Fruit fly (Drosophila melanogaster) whole organism, embryonic: ENCODE measurements around the gene CG1136.
A peak's percentile ranks its signal among the peaks of the same experiment; 100 is the strongest.

Experiments
- CG14441 ChIP-seq: fragments of 200-800 bp; sonication (Bioruptor generic); IDR thresholded peaks from 2 replicates; pipeline ENCODE4 v1.3.6; 2022; ENCODE audit warnings: missing biosample characterization, missing genetic modification characterization
- CG16813 ChIP-seq: fragments of 200-800 bp; sonication (Bioruptor generic); IDR thresholded peaks from 3 replicates; pipeline ENCODE4 v1.3.6; 2022; ENCODE audit warnings: missing biosample characterization, missing genetic modification characterization; ENCODE audit not compliant: partially characterized antibody
- CG16815 ChIP-seq: fragments of 200-800 bp; sonication (Bioruptor generic); optimal IDR thresholded peaks from 3 replicates; lab custom pipeline; 2017; ENCODE audit warnings: missing biosample characterization, mild to moderate bottlenecking, missing genetic modification characterization
- CG18011 ChIP-seq: fragments of 200-800 bp; sonication (Bioruptor generic); optimal IDR thresholded peaks from 2 replicates; lab custom pipeline; 2017; ENCODE audit warnings: missing biosample characterization, missing genetic modification characterization, mild to moderate bottlenecking, moderate library complexity, missing genotype
- CG31224 ChIP-seq: fragments of 200-800 bp; sonication (Bioruptor generic); IDR thresholded peaks from 2 replicates; pipeline ENCODE4 v1.3.6; 2022; ENCODE audit warnings: missing biosample characterization, missing genetic modification characterization
- CG5245 ChIP-seq: fragments of 200-800 bp; sonication (Bioruptor generic); optimal IDR thresholded peaks from 3 replicates; lab custom pipeline; 2016; ENCODE audit warnings: missing biosample characterization, missing genetic modification characterization
- CG7786 ChIP-seq: fragments of 200-800 bp; sonication (Bioruptor generic); optimal IDR thresholded peaks from 2 replicates; lab custom pipeline; 2016; ENCODE audit warnings: missing biosample characterization, missing genetic modification characterization
- CG8478 ChIP-seq: fragments of >200 bp; optimal IDR thresholded peaks from 2 replicates; lab custom pipeline; 2018
- CG9932 ChIP-seq: fragments of 200-800 bp; sonication (Bioruptor generic); IDR thresholded peaks from 2 replicates; pipeline ENCODE4 v1.3.6; 2022; ENCODE audit warnings: missing biosample characterization, missing genetic modification characterization
- E2f2 ChIP-seq: fragments of 200-800 bp; sonication (Bioruptor generic); IDR thresholded peaks from 2 replicates; pipeline ENCODE4 v1.3.6; 2022; ENCODE audit warnings: missing biosample characterization, missing genetic modification characterization
- H15 ChIP-seq: fragments of 200-800 bp; sonication (Bioruptor generic); IDR thresholded peaks from 3 replicates; pipeline ENCODE4 v1.3.6; 2022; ENCODE audit warnings: missing biosample characterization, missing genetic modification characterization
- HLH3B ChIP-seq: fragments of 200-800 bp; sonication (Bioruptor generic); IDR thresholded peaks from 2 replicates; pipeline ENCODE4 v1.3.6; 2022; ENCODE audit warnings: missing biosample characterization, missing genetic modification characterization
- Hey ChIP-seq: fragments of 200-800 bp; sonication (Bioruptor generic); optimal IDR thresholded peaks from 3 replicates; lab custom pipeline; 2018; ENCODE audit warnings: missing biosample characterization, mild to moderate bottlenecking, missing genetic modification characterization
- Lim3 ChIP-seq: fragments of 200-800 bp; sonication (Bioruptor generic); IDR thresholded peaks from 2 replicates; pipeline ENCODE4 v1.3.6; 2022; ENCODE audit warnings: missing biosample characterization, missing genetic modification characterization
- MESR4 ChIP-seq: fragments of 200-800 bp; sonication (Bioruptor generic); optimal IDR thresholded peaks from 2 replicates; lab custom pipeline; 2018; ENCODE audit warnings: missing biosample characterization, mild to moderate bottlenecking, missing genetic modification characterization, moderate library complexity
- Max ChIP-seq: fragments of 200-800 bp; sonication (Bioruptor generic); optimal IDR thresholded peaks from 2 replicates; lab custom pipeline; 2016; ENCODE audit warnings: missing biosample characterization, mild to moderate bottlenecking, missing genetic modification characterization
- Ptx1 ChIP-seq: fragments of 200-800 bp; sonication (Bioruptor generic); IDR thresholded peaks from 2 replicates; pipeline ENCODE4 v1.3.6; 2022; ENCODE audit warnings: missing biosample characterization, missing genetic modification characterization
- Usf ChIP-seq: fragments of 200-800 bp; sonication (Bioruptor generic); optimal IDR thresholded peaks from 2 replicates; lab custom pipeline; 2017; ENCODE audit warnings: missing genotype, missing biosample characterization, missing genetic modification characterization
- Vsx1 ChIP-seq: fragments of 200-800 bp; sonication (Bioruptor generic); optimal IDR thresholded peaks from 2 replicates; lab custom pipeline; 2017; ENCODE audit warnings: missing biosample characterization, mild to moderate bottlenecking, missing genetic modification characterization, missing genetic modification reagents
- Xrp1 ChIP-seq: fragments of 200-800 bp; sonication (Bioruptor generic); IDR thresholded peaks from 2 replicates; pipeline ENCODE4 v1.3.6; 2022; ENCODE audit warnings: missing biosample characterization, missing genetic modification characterization
- az2 ChIP-seq: fragments of 200-800 bp; sonication (Bioruptor generic); optimal IDR thresholded peaks from 3 replicates; lab custom pipeline; 2016; ENCODE audit warnings: missing biosample characterization, missing genetic modification characterization
- bab2 ChIP-seq: fragments of 200-800 bp; sonication (Bioruptor generic); optimal IDR thresholded peaks from 2 replicates; lab custom pipeline; 2016; ENCODE audit warnings: missing biosample characterization, missing genetic modification characterization
- cad ChIP-seq: fragments of >200 bp; optimal IDR thresholded peaks from 2 replicates; lab custom pipeline; 2017; ENCODE audit warnings: missing biosample characterization, missing genetic modification characterization
- cato ChIP-seq: fragments of 200-800 bp; sonication (Bioruptor generic); optimal IDR thresholded peaks from 2 replicates; lab custom pipeline; 2016; ENCODE audit warnings: missing biosample characterization, missing genetic modification characterization, borderline replicate concordance
- chm ChIP-seq: fragments of 200-800 bp; sonication (Bioruptor generic); IDR thresholded peaks from 2 replicates; pipeline ENCODE4 v1.3.6; 2022; ENCODE audit warnings: missing biosample characterization, missing genetic modification characterization
- ci ChIP-seq: fragments of 200-800 bp; sonication (Bioruptor generic); IDR thresholded peaks from 3 replicates; pipeline ENCODE4 v1.3.6; 2022; ENCODE audit warnings: missing biosample characterization, missing genetic modification characterization
- da ChIP-seq: fragments of 200-800 bp; sonication (Bioruptor generic); optimal IDR thresholded peaks from 2 replicates; lab custom pipeline; 2016; ENCODE audit warnings: missing biosample characterization, missing genetic modification characterization
- disco-r ChIP-seq: fragments of 200-800 bp; sonication (Bioruptor generic); optimal IDR thresholded peaks from 2 replicates; lab custom pipeline; 2016; ENCODE audit warnings: missing biosample characterization, missing genetic modification characterization
- eve ChIP-seq, 2 experiments: fragments of >200 bp; optimal IDR thresholded peaks; 2 replicates each; lab custom pipeline; 2017; ENCODE audit warnings: missing biosample characterization in 2 of 2, missing genetic modification characterization in 2 of 2
- gro ChIP-seq: fragments of 200-800 bp; sonication (Bioruptor generic); optimal IDR thresholded peaks from 2 replicates; lab custom pipeline; 2016; ENCODE audit warnings: missing biosample characterization, missing genetic modification characterization
- hbn ChIP-seq: fragments of 200-800 bp; sonication (Bioruptor generic); IDR thresholded peaks from 2 replicates; pipeline ENCODE4 v1.3.6; 2022; ENCODE audit warnings: missing biosample characterization, missing genetic modification characterization; ENCODE audit not compliant: partially characterized antibody
- p53 ChIP-seq: fragments of 200-800 bp; sonication (Bioruptor generic); optimal IDR thresholded peaks from 2 replicates; lab custom pipeline; 2016; ENCODE audit warnings: missing biosample characterization, missing genetic modification characterization
- peb ChIP-seq: fragments of 200-800 bp; sonication (Bioruptor generic); IDR thresholded peaks from 2 replicates; pipeline ENCODE4 v1.3.6; 2022; ENCODE audit warnings: missing biosample characterization, missing genetic modification characterization
- pnt ChIP-seq: fragments of 200-800 bp; sonication (Bioruptor generic); optimal IDR thresholded peaks from 3 replicates; lab custom pipeline; 2016; ENCODE audit warnings: missing biosample characterization, missing genetic modification characterization
- pzg ChIP-seq: fragments of 200-800 bp; sonication (Bioruptor generic); optimal IDR thresholded peaks from 3 replicates; lab custom pipeline; 2018; ENCODE audit warnings: missing biosample characterization, mild to moderate bottlenecking, missing genetic modification characterization, moderate library complexity
- ranshi ChIP-seq: fragments of 200-800 bp; sonication (Bioruptor generic); IDR thresholded peaks from 2 replicates; pipeline ENCODE4 v1.3.6; 2022; ENCODE audit warnings: missing biosample characterization, missing genetic modification characterization
- rib ChIP-seq: fragments of 200-800 bp; sonication (Bioruptor generic); IDR thresholded peaks from 2 replicates; pipeline ENCODE4 v1.3.6; 2022; ENCODE audit warnings: missing biosample characterization, missing genetic modification characterization
- run ChIP-seq: fragments of 200-800 bp; sonication (Bioruptor generic); optimal IDR thresholded peaks from 3 replicates; lab custom pipeline; 2018; ENCODE audit warnings: missing biosample characterization, mild to moderate bottlenecking, missing genetic modification characterization
- scrt ChIP-seq: fragments of 200-800 bp; sonication (Bioruptor generic); optimal IDR thresholded peaks from 2 replicates; lab custom pipeline; 2018; ENCODE audit warnings: missing biosample characterization, mild to moderate bottlenecking, missing genetic modification characterization, moderate library complexity
- shn ChIP-seq: fragments of 200-800 bp; sonication (Bioruptor generic); optimal IDR thresholded peaks from 3 replicates; lab custom pipeline; 2016; ENCODE audit warnings: missing biosample characterization, missing genetic modification characterization
- sisA ChIP-seq: fragments of 200-800 bp; sonication (Bioruptor generic); IDR thresholded peaks from 2 replicates; pipeline ENCODE4 v1.3.6; 2022; ENCODE audit warnings: missing biosample characterization, missing genetic modification characterization
- sna ChIP-seq: fragments of 200-800 bp; sonication (Bioruptor generic); IDR thresholded peaks from 2 replicates; pipeline ENCODE4 v1.3.6; 2022; ENCODE audit warnings: missing biosample characterization, missing genetic modification characterization; ENCODE audit not compliant: partially characterized antibody
- so ChIP-seq: fragments of 200-800 bp; sonication (Bioruptor generic); IDR thresholded peaks from 3 replicates; pipeline ENCODE4 v1.3.6; 2022; ENCODE audit warnings: missing biosample characterization, missing genetic modification characterization
- sug ChIP-seq: fragments of 200-800 bp; optimal IDR thresholded peaks from 2 replicates; lab custom pipeline; 2019; ENCODE audit warnings: missing biosample characterization, mild to moderate bottlenecking, missing genetic modification characterization, moderate library complexity
- tll ChIP-seq, 2 experiments: fragments of 200-800 bp in 1 of 2; fragments of >200 bp in 1 of 2; sonication (Bioruptor generic) in 1 of 2; optimal IDR thresholded peaks; 2 replicates each; lab custom pipeline; 2017 to 2019; ENCODE audit warnings: missing biosample characterization in 2 of 2, missing genetic modification characterization in 2 of 2, mild to moderate bottlenecking in 1 of 2, moderate library complexity in 1 of 2
- trh ChIP-seq: fragments of 200-800 bp; sonication (Bioruptor generic); optimal IDR thresholded peaks from 2 replicates; lab custom pipeline; 2016; ENCODE audit warnings: missing biosample characterization, missing genetic modification characterization
- tup ChIP-seq: fragments of 200-800 bp; sonication (Bioruptor generic); optimal IDR thresholded peaks from 2 replicates; lab custom pipeline; 2016; ENCODE audit warnings: missing biosample characterization, mild to moderate bottlenecking, missing genetic modification characterization, moderate library complexity
- wdn ChIP-seq: fragments of 200-800 bp; sonication (Bioruptor generic); IDR thresholded peaks from 2 replicates; pipeline ENCODE4 v1.3.6; 2022; ENCODE audit warnings: missing biosample characterization, missing genetic modification characterization
- zf30C ChIP-seq: fragments of 200-800 bp; sonication (Bioruptor generic); optimal IDR thresholded peaks from 3 replicates; lab custom pipeline; 2018; ENCODE audit warnings: missing biosample characterization, mild to moderate bottlenecking, missing genetic modification characterization

CG1136 gene

DNA sequence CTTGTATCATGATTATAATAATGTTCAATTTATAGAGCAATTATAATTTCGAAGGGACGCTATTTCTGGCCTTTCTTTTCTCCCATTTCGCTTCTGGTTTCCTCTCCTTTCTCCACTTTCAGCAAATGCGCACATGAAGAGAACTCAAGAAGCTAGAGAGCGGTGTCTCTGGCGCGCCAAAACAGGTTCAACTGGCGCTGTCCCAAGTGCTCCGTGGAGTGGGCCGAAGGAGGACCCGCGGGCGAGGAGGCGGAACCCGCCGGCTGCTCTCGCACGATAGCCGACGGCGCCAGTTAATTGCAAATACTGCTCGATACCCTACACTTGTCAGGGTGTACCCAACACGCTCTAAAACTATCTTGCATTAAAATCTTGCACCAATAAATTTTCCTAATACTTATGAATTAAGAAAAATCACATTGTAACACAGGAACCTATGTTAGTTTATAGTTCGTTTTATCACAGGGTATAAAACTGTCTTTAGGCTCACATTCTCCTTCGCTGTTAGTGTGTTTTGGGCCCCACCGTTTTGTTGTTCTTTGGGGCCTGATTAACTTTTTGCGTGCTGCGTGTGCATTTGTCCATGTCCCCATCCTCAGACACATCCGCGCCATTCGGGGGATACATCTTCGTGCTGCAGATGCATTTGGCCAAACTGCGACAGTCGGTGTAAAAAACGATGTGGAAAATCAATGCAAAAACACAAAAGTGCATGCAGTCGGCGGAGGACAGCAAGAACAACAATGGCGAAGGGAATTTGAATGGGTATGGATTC lies 24.0 kb downstream of the CG1136 start (continued):
- TF ChIP-seq CG7786 (GFP tag; lab: Kevin White, UChicago) (peak; percentile 93), hbn (GFP tag; lab: Robert Waterston, UW) (no peak), trh (GFP tag; lab: Kevin White, UChicago) (peak; percentile 65), HLH3B (GFP tag; lab: Robert Waterston, UW) (peak; percentile 93), tup (GFP tag; lab: Kevin White, UChicago) (peak; percentile 64), Ptx1 (GFP tag; lab: Robert Waterston, UW) (peak; percentile 95), sisA (GFP tag; lab: Robert Waterston, UW) (peak; percentile 93), ranshi (GFP tag; lab: Robert Waterston, UW) (peak; percentile 92), da (peak; percentile 68), gro (peak; percentile 90), zf30C (GFP tag; lab: Kevin White, UChicago) (no peak), E2f2 (peak; percentile 69), Max (GFP tag; lab: Kevin White, UChicago) (peak; percentile 67), Hey (tag; lab: Kevin White, UChicago) (peak; percentile 6)

DNA sequence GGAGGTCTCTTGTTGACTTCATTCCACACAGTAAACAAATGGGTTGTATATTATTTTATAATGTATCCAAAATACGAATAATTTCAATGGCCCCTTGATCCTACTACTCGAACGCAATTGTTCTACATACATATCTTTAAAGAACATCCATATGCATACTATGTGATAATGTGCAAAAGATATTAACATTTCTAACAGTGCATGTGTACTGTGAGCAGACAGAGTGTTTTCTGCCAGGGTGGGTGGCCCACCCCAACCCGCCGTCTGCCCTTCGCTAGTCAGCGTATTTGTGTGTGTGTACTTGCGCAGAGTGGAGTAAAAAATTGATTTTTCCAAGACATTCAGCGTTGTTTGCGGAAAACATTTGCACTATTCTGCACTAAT lies 24.6 kb downstream of the CG1136 start:
- TF ChIP-seq tll (GFP tag; optimal IDR thresholded peaks at IDR 0.05; lab: Kevin White, UChicago) = no peak
- peak; percentile 66 for TF ChIP-seq CG14441 (GFP tag; lab: Robert Waterston, UW)
- peak; percentile 38; the same call in 1 of the 2 replicates for TF ChIP-seq peb (GFP tag; lab: Robert Waterston, UW)
- peak; percentile 57 for TF ChIP-seq bab2 (GFP tag; lab: Kevin White, UChicago)
- TF ChIP-seq pzg (GFP tag; lab: Kevin White, UChicago) = no peak
- TF ChIP-seq CG8478 (lab: Kevin White, UChicago) = no peak
- TF ChIP-seq CG16815 (GFP tag; lab: Kevin White, UChicago) = no peak
- 0 out of 2 replicates have a peak, but pooled peaks have one; percentile 10 for TF ChIP-seq rib (GFP tag; lab: Robert Waterston, UW)
- TF ChIP-seq az2 (GFP tag; lab: Kevin White, UChicago) = peak; percentile 28
- TF ChIP-seq MESR4 (GFP tag; lab: Kevin White, UChicago) = no peak
- TF ChIP-seq run (tag; lab: Kevin White, UChicago) = no peak
- TF ChIP-seq shn = peak; percentile 18
- TF ChIP-seq Ptx1 (GFP tag; lab: Robert Waterston, UW) = peak; percentile 78
- no peak for TF ChIP-seq sna (GFP tag; lab: Robert Waterston, UW)
- no peak for TF ChIP-seq CG16813 (GFP tag; lab: Robert Waterston, UW)
- peak; percentile 61 for TF ChIP-seq CG31224
- TF ChIP-seq eve (GFP tag; optimal IDR thresholded peaks at IDR 0.05; lab: Kevin White, UChicago) = peak in 1 of 2 experiments; percentile 72
- peak; percentile 64 for TF ChIP-seq CG9932 (GFP tag; lab: Robert Waterston, UW)
- TF ChIP-seq cato (GFP tag; lab: Kevin White, UChicago) = no peak
- no peak for TF ChIP-seq cad (GFP tag; lab: Kevin White, UChicago)
- peak; percentile 78 for TF ChIP-seq Xrp1
- TF ChIP-seq disco-r = no peak
- no peak for TF ChIP-seq Hey (tag; lab: Kevin White, UChicago)
- TF ChIP-seq scrt (GFP tag; lab: Kevin White, UChicago) = no peak
- no peak for TF ChIP-seq p53 (GFP tag; lab: Kevin White, UChicago)
- peak; percentile 64; the same call in 2 of the 3 replicates for TF ChIP-seq H15 (GFP tag; lab: Robert Waterston, UW)
- no peak for TF ChIP-seq Usf
- TF ChIP-seq pnt (GFP tag; lab: Kevin White, UChicago) = peak; percentile 20
- TF ChIP-seq chm (GFP tag; lab: Robert Waterston, UW) = no peak; the same call in 1 of the 2 replicates
- TF ChIP-seq Lim3 (GFP tag; lab: Robert Waterston, UW) = no peak
- TF ChIP-seq wdn (GFP tag; lab: Robert Waterston, UW) = no peak
- no peak for TF ChIP-seq sug (tag; lab: Kevin White, UChicago)
- TF ChIP-seq so (GFP tag; lab: Robert Waterston, UW) = peak; percentile 8; the same call in 1 of the 3 replicates
- no peak for TF ChIP-seq Vsx1 (GFP tag; lab: Kevin White, UChicago)
- peak; percentile 62 for TF ChIP-seq CG5245
- peak; percentile 86 for TF ChIP-seq ci
- no peak for TF ChIP-seq CG18011 (GFP tag; lab: Kevin White, UChicago)
